Worm (Caenorhabditis elegans) whole organism, L4 larva: Measurements from ENCODE around the gene Y43F4B.10.

ENCODE experiments used
- Y75B8A.6 ChIP-seq: fragments of 200-800 bp; sonication (Bioruptor generic); IDR thresholded peaks from 2 replicates; pipeline ENCODE4 v1.3.6; 2022; ENCODE audit warnings: missing genetic modification reagents, missing genetic modification characterization, missing compliant biosample characterization
- unc-62 ChIP-seq, 3 experiments: fragments of 150-350 bp in 1 of 3; sonication (generic microtip); optimal IDR thresholded peaks in 2 of 3; peaks in 1 of 3; 1 replicate in 1 of 3; 2 replicates in 2 of 3; lab custom pipeline; 2014 to 2017; ENCODE audit warnings: missing biosample characterization in 3 of 3, missing genetic modification characterization in 3 of 3, missing genetic modification reagents in 3 of 3, missing genotype in 1 of 3

- TF ChIP-seq Y75B8A.6 (GFP tag; lab: Robert Waterston, UW) (no peak), unc-62 (GFP tag; optimal IDR thresholded peaks at IDR 0.05 in 1 of 2; lab: Kevin White, UChicago) (no peak), unc-62 (tag; optimal IDR thresholded peaks at IDR 0.05; lab: Kevin White, UChicago) (no peak)
Observed at ce11 chrIII:13301983-13302382, 11.9 kb upstream of the Y43F4B.10 start.
